Fruit fly (Drosophila melanogaster) whole organism, adult: ENCODE measurements around the gene Or85a.

Experiments used
- CG11617 ChIP-seq: fragments of 200-800 bp; sonication (Bioruptor generic); optimal IDR thresholded peaks from 2 replicates; lab custom pipeline; 2017; ENCODE audit warnings: mild to moderate bottlenecking, missing biosample characterization, missing genetic modification reagents, missing genetic modification characterization
- CG12768 ChIP-seq: fragments of 200-800 bp; sonication (Bioruptor generic); optimal IDR thresholded peaks from 2 replicates; lab custom pipeline; 2017; ENCODE audit warnings: missing biosample characterization, missing genetic modification characterization, mild to moderate bottlenecking, moderate library complexity, missing genetic modification reagents
- CG14711 ChIP-seq: fragments of 200-800 bp; sonication (Bioruptor generic); optimal IDR thresholded peaks from 2 replicates; lab custom pipeline; 2018; ENCODE audit warnings: missing biosample characterization, mild to moderate bottlenecking, missing genetic modification characterization, moderate library complexity
- CG1620 ChIP-seq: fragments of 200-800 bp; sonication (Bioruptor generic); optimal IDR thresholded peaks from 2 replicates; lab custom pipeline; 2016; ENCODE audit warnings: missing biosample characterization, missing genetic modification characterization
- CG33017 ChIP-seq: fragments of 200-800 bp; sonication (Bioruptor generic); optimal IDR thresholded peaks from 2 replicates; lab custom pipeline; 2018; ENCODE audit warnings: missing biosample characterization, mild to moderate bottlenecking, missing genetic modification characterization, moderate library complexity
- CG5204 ChIP-seq: fragments of 200-800 bp; sonication (Bioruptor generic); optimal IDR thresholded peaks from 2 replicates; lab custom pipeline; 2016; ENCODE audit warnings: missing biosample characterization, missing genetic modification characterization
- CG7045 ChIP-seq: fragments of 200-800 bp; sonication (Bioruptor generic); optimal IDR thresholded peaks from 2 replicates; lab custom pipeline; 2017; ENCODE audit warnings: missing biosample characterization, mild to moderate bottlenecking, missing genetic modification characterization
- Clk ChIP-seq: fragments of 200-800 bp; sonication (Bioruptor generic); optimal IDR thresholded peaks from 2 replicates; lab custom pipeline; 2017; ENCODE audit warnings: missing biosample characterization, missing genetic modification characterization
- Crg-1 ChIP-seq: fragments of 200-800 bp; sonication (Bioruptor generic); optimal IDR thresholded peaks from 2 replicates; lab custom pipeline; 2016; ENCODE audit warnings: missing biosample characterization, missing genetic modification characterization
- Hr96 ChIP-seq: fragments of 200-800 bp; sonication (Bioruptor generic); optimal IDR thresholded peaks from 2 replicates; lab custom pipeline; 2016; ENCODE audit warnings: missing biosample characterization, missing genetic modification characterization
- Mnt ChIP-seq: fragments of 200-800 bp; sonication (Bioruptor generic); optimal IDR thresholded peaks from 2 replicates; lab custom pipeline; 2016; ENCODE audit warnings: missing biosample characterization, mild to moderate bottlenecking, missing genetic modification characterization
- bab1 ChIP-seq: fragments of 200-800 bp; sonication (Bioruptor generic); optimal IDR thresholded peaks from 3 replicates; lab custom pipeline; 2019; ENCODE audit warnings: missing biosample characterization, mild to moderate bottlenecking, missing genetic modification characterization, moderate library complexity
- cic ChIP-seq: fragments of 200-800 bp; sonication (Bioruptor generic); optimal IDR thresholded peaks from 2 replicates; lab custom pipeline; 2017; ENCODE audit warnings: missing biosample characterization, mild to moderate bottlenecking, missing genetic modification characterization, moderate library complexity
- cnc ChIP-seq, 2 experiments: fragments of >200 bp; optimal IDR thresholded peaks; 2 replicates each; lab custom pipeline; 2017
- kay ChIP-seq: fragments of 200-800 bp; sonication (Bioruptor generic); peaks from one replicate; lab custom pipeline; 2016; ENCODE audit warnings: missing biosample characterization, missing genetic modification characterization, borderline replicate concordance
- ovo ChIP-seq: fragments of 200-800 bp; sonication (Bioruptor generic); optimal IDR thresholded peaks from 2 replicates; lab custom pipeline; 2016; ENCODE audit warnings: missing biosample characterization, missing genetic modification characterization
- pad ChIP-seq: fragments of 200-800 bp; sonication (Bioruptor generic); optimal IDR thresholded peaks from 3 replicates; lab custom pipeline; 2017; ENCODE audit warnings: missing biosample characterization, missing genetic modification characterization, mild to moderate bottlenecking, moderate library complexity, missing genetic modification reagents
- tj ChIP-seq: fragments of 200-800 bp; sonication (Bioruptor generic); optimal IDR thresholded peaks from 3 replicates; lab custom pipeline; 2017; ENCODE audit warnings: missing biosample characterization, mild to moderate bottlenecking, missing genetic modification characterization, moderate library complexity
- toe ChIP-seq: fragments of 200-800 bp; sonication (Bioruptor generic); optimal IDR thresholded peaks from 2 replicates; lab custom pipeline; 2016; ENCODE audit warnings: missing biosample characterization, missing genetic modification characterization

The Or85a gene

dm6 chr3R:8324016-8324415 is 2.5 kb downstream of the Or85a start, which contains the start of gene CG7443:
Gene CG7443 (plus strand): TSS chr3R:8324316.
- TF ChIP-seq CG12768 (GFP tag; lab: Kevin White, UChicago) = no peak

- TF ChIP-seq Crg-1 (GFP tag; lab: Kevin White, UChicago) = no peak
- no peak for TF ChIP-seq cnc (optimal IDR thresholded peaks at IDR 0.05; lab: Kevin White, UChicago)
- no peak for TF ChIP-seq Mnt (GFP tag; lab: Kevin White, UChicago)
- TF ChIP-seq CG14711 (tag; lab: Kevin White, UChicago) = no peak
- TF ChIP-seq Clk (GFP tag; lab: Kevin White, UChicago) = no peak
- TF ChIP-seq CG33017 (tag; lab: Kevin White, UChicago) = no peak
- TF ChIP-seq CG7045 (GFP tag; lab: Kevin White, UChicago) = no peak
- no peak for TF ChIP-seq tj (GFP tag; lab: Kevin White, UChicago)
- no peak for TF ChIP-seq CG12768 (GFP tag; lab: Kevin White, UChicago)
- TF ChIP-seq CG11617 (GFP tag; lab: Kevin White, UChicago) = no peak
- no peak for TF ChIP-seq CG1620 (GFP tag; lab: Kevin White, UChicago)
- no peak for TF ChIP-seq pad (GFP tag; lab: Kevin White, UChicago)
- TF ChIP-seq bab1 (GFP tag; lab: Kevin White, UChicago) = no peak
- TF ChIP-seq Hr96 (GFP tag; lab: Kevin White, UChicago) = no peak
- no peak for TF ChIP-seq ovo (GFP tag; lab: Kevin White, UChicago)
- no peak for TF ChIP-seq kay (GFP tag; lab: Kevin White, UChicago)
Measured at dm6 chr3R:8326884-8327283, 5.3 kb downstream of the Or85a start.

dm6 chr3R:8327967-8328789 is 6.6 kb downstream of the Or85a start:
- TF ChIP-seq kay (GFP tag; lab: Kevin White, UChicago) (peak; percentile 86), cic (GFP tag; lab: Kevin White, UChicago) (no peak), CG33017 (tag; lab: Kevin White, UChicago) (no peak)

- TF ChIP-seq toe (no peak), Crg-1 (GFP tag; lab: Kevin White, UChicago) (no peak), CG5204 (GFP tag; lab: Kevin White, UChicago) (no peak), CG12768 (GFP tag; lab: Kevin White, UChicago) (no peak), CG1620 (GFP tag; lab: Kevin White, UChicago) (no peak), tj (GFP tag; lab: Kevin White, UChicago) (no peak), CG14711 (tag; lab: Kevin White, UChicago) (no peak), Hr96 (GFP tag; lab: Kevin White, UChicago) (no peak), Clk (GFP tag; lab: Kevin White, UChicago) (no peak), pad (GFP tag; lab: Kevin White, UChicago) (no peak), bab1 (GFP tag; lab: Kevin White, UChicago) (no peak), kay (GFP tag; lab: Kevin White, UChicago) (no peak)
Measured at dm6 chr3R:8329628-8330027, 8.1 kb downstream of the Or85a start.

- TF ChIP-seq cic (GFP tag; lab: Kevin White, UChicago) (no peak), CG11617 (GFP tag; lab: Kevin White, UChicago) (no peak), CG7045 (GFP tag; lab: Kevin White, UChicago) (no peak), kay (GFP tag; lab: Kevin White, UChicago) (peak; percentile 67), Mnt (GFP tag; lab: Kevin White, UChicago) (no peak)
Measured at dm6 chr3R:8333768-8334470, 12.4 kb downstream of the Or85a start, which contains the start of gene Poxm. Gene Poxm (minus strand): TSS chr3R:8333792.

- TF ChIP-seq kay (GFP tag; lab: Kevin White, UChicago) = peak; percentile 12
- no peak for TF ChIP-seq pad (GFP tag; lab: Kevin White, UChicago)
Measured at dm6 chr3R:8334471-8334783, 12.9 kb downstream of the Or85a start.

dm6 chr3R:8334982-8335381 is 13.4 kb downstream of the Or85a start:
- TF ChIP-seq CG1620 (GFP tag; lab: Kevin White, UChicago) (no peak), CG14711 (tag; lab: Kevin White, UChicago) (no peak)
